Worm (Caenorhabditis elegans): Measurements from ENCODE around the gene srw-118.
"Not testable (repeated sequence)": the region's sequence is repeated elsewhere in the genome, so short reads cannot be mapped to it uniquely, and the experiment has no call there.

DNA sequence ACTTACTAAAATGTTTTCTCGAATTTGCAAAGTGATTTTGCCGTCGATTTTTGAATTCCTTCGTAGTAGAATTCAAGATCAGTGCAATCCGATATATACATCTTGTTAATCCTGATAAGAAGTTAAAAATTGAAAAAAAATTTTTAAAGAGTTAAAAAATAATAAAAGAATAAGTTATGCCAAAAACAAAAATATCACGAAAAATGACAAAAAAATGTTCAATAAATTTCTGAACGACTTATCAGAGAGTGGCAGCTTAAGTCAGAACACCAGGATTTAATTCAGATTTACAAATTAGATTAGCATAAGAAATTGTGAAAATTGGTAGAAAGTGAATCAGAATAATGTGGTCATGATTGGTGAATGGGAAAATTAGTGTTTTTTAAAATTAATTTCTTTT is 27.8 kb downstream of the srw-118 start, which contains the start of gene srw-122:
- not testable (repeated sequence) for TF ChIP-seq lin-15B (tag; optimal IDR thresholded peaks at IDR 0.05); sup-37 (GFP tag; optimal IDR thresholded peaks at IDR 0.05); ztf-11 (tag; optimal IDR thresholded peaks at IDR 0.05); unc-62 (GFP tag; optimal IDR thresholded peaks at IDR 0.05); ama-1 (optimal IDR thresholded peaks at IDR 0.05); nhr-11 (tag; optimal IDR thresholded peaks at IDR 0.05); lsy-2 (tag; optimal IDR thresholded peaks at IDR 0.05); fkh-10 (GFP tag; optimal IDR thresholded peaks at IDR 0.05); snpc-4 (tag; optimal IDR thresholded peaks at IDR 0.05); ets-5 (GFP tag; IDR thresholded peaks at IDR 0.05); C16A3.4 (tag; optimal IDR thresholded peaks at IDR 0.05); pqm-1 (tag; optimal IDR thresholded peaks at IDR 0.05); efl-1 (optimal IDR thresholded peaks at IDR 0.05); efl-1 (GFP tag; optimal IDR thresholded peaks at IDR 0.05 in 1 of 2)

Data from whole organism, L1 larva.